Worm (Caenorhabditis elegans) whole organism, L1 larva: ENCODE measurements around the gene Y46E12A.5.

Source experiments
- aha-1 ChIP-seq: fragments of 150-350 bp; optimal IDR thresholded peaks from 2 replicates; lab custom pipeline; 2014; ENCODE audit warnings: missing biosample characterization, missing genetic modification characterization
- aly-2 ChIP-seq: fragments of 150-350 bp; optimal IDR thresholded peaks from 2 replicates; lab custom pipeline; 2014; ENCODE audit warnings: missing biosample characterization, missing genetic modification characterization
- ama-1 ChIP-seq: fragments of 150-350 bp; optimal IDR thresholded peaks from 2 replicates; lab custom pipeline; 2014
- blmp-1 ChIP-seq: fragments of 150-350 bp; optimal IDR thresholded peaks from 2 replicates; lab custom pipeline; 2014; ENCODE audit warnings: missing biosample characterization, missing genetic modification characterization
- ceh-8 ChIP-seq: fragments of 200-800 bp; sonication (Bioruptor generic); optimal IDR thresholded peaks from 2 replicates; lab custom pipeline; 2018; ENCODE audit warnings: mild to moderate bottlenecking, missing genetic modification characterization, moderate library complexity, missing compliant biosample characterization
- dpl-1 ChIP-seq, 3 experiments: fragments of 150-350 bp in 2 of 3; sonication (generic microtip) in 1 of 3; optimal IDR thresholded peaks; 2 replicates each; lab custom pipeline; 2014 to 2017; ENCODE audit warnings: missing biosample characterization in 3 of 3, missing genetic modification characterization in 3 of 3, missing genetic modification reagents in 3 of 3
- dsc-1 ChIP-seq: sonication (generic microtip); optimal IDR thresholded peaks from 2 replicates; lab custom pipeline; 2016; ENCODE audit warnings: mild to moderate bottlenecking, missing genetic modification characterization, missing compliant biosample characterization
- efl-1 ChIP-seq, 4 experiments: fragments of 150-350 bp; optimal IDR thresholded peaks in 3 of 4; peaks in 1 of 4; 1 replicate in 1 of 4; 2 replicates in 3 of 4; lab custom pipeline; 2014; ENCODE audit warnings: missing biosample characterization in 2 of 4, missing genetic modification characterization in 2 of 4, missing genetic modification reagents in 2 of 4
- egl-13 ChIP-seq: sonication (generic microtip); optimal IDR thresholded peaks from 2 replicates; lab custom pipeline; 2016; ENCODE audit warnings: missing genotype, missing genetic modification reagents, missing genetic modification characterization, missing compliant biosample characterization
- elt-2 ChIP-seq: sonication (generic microtip); optimal IDR thresholded peaks from 2 replicates; lab custom pipeline; 2016; ENCODE audit warnings: missing genetic modification characterization, mild to moderate bottlenecking, inconsistent platforms, missing compliant biosample characterization, missing genetic modification reagents
- ets-5 ChIP-seq: fragments of 200-800 bp; sonication (Bioruptor generic); IDR thresholded peaks from 2 replicates; pipeline ENCODE4 v1.3.6; 2022; ENCODE audit warnings: missing genetic modification characterization, missing compliant biosample characterization
- fkh-10 ChIP-seq: sonication (generic microtip); optimal IDR thresholded peaks from 2 replicates; lab custom pipeline; 2017; ENCODE audit warnings: missing biosample characterization, missing genetic modification reagents, missing genetic modification characterization
- fkh-8 ChIP-seq: sonication (generic microtip); optimal IDR thresholded peaks from 2 replicates; lab custom pipeline; 2016; ENCODE audit warnings: mild to moderate bottlenecking, missing genetic modification characterization, missing compliant biosample characterization
- irx-1 ChIP-seq: sonication (generic microtip); optimal IDR thresholded peaks from 2 replicates; lab custom pipeline; 2016; ENCODE audit warnings: missing genetic modification characterization, missing compliant biosample characterization
- lin-14 ChIP-seq: fragments of 200-800 bp; sonication (Bioruptor generic); optimal IDR thresholded peaks from 2 replicates; lab custom pipeline; 2018; ENCODE audit warnings: mild to moderate bottlenecking, missing genetic modification characterization, moderate library complexity, missing compliant biosample characterization
- lin-35 ChIP-seq, 2 experiments: fragments of 150-350 bp; optimal IDR thresholded peaks; 2 replicates each; lab custom pipeline; 2014; ENCODE audit warnings: missing biosample characterization in 2 of 2, missing genetic modification characterization in 2 of 2, missing genetic modification reagents in 2 of 2
- mab-9 ChIP-seq: fragments of 200-800 bp; sonication (Bioruptor generic); IDR thresholded peaks from 2 replicates; pipeline ENCODE4 v1.3.6; 2022; ENCODE audit warnings: missing genetic modification reagents, missing genetic modification characterization, missing compliant biosample characterization
- mef-2 ChIP-seq: fragments of 150-350 bp; optimal IDR thresholded peaks from 2 replicates; lab custom pipeline; 2014; ENCODE audit warnings: missing biosample characterization, missing genetic modification characterization
- mep-1 ChIP-seq: fragments of 150-350 bp; optimal IDR thresholded peaks from 2 replicates; lab custom pipeline; 2014; ENCODE audit warnings: missing biosample characterization, missing genetic modification characterization
- nhr-11 ChIP-seq: fragments of 150-350 bp; optimal IDR thresholded peaks from 2 replicates; lab custom pipeline; 2014; ENCODE audit warnings: missing biosample characterization, missing genetic modification characterization
- nhr-28 ChIP-seq: fragments of 150-350 bp; optimal IDR thresholded peaks from 2 replicates; lab custom pipeline; 2014; ENCODE audit warnings: missing biosample characterization, missing genetic modification characterization
- nhr-47 ChIP-seq: sonication (generic microtip); optimal IDR thresholded peaks from 2 replicates; lab custom pipeline; 2016; ENCODE audit warnings: mild to moderate bottlenecking, missing genetic modification characterization, moderate library complexity, missing compliant biosample characterization
- nhr-71 ChIP-seq: sonication (generic microtip); optimal IDR thresholded peaks from 2 replicates; lab custom pipeline; 2016; ENCODE audit warnings: mild to moderate bottlenecking, missing genetic modification characterization, moderate library complexity, missing compliant biosample characterization
- nhr-76 ChIP-seq: sonication (generic microtip); optimal IDR thresholded peaks from 2 replicates; lab custom pipeline; 2017; ENCODE audit warnings: missing biosample characterization, missing genetic modification characterization
- nhr-84 ChIP-seq: sonication (generic microtip); optimal IDR thresholded peaks from 2 replicates; lab custom pipeline; 2017; ENCODE audit warnings: missing biosample characterization, missing genetic modification characterization
- nhr-90 ChIP-seq: sonication (generic microtip); optimal IDR thresholded peaks from 2 replicates; lab custom pipeline; 2016; ENCODE audit warnings: mild to moderate bottlenecking, missing genetic modification characterization, missing compliant biosample characterization; ENCODE audit not compliant: poor library complexity
- pag-3 ChIP-seq: sonication (generic microtip); optimal IDR thresholded peaks from 2 replicates; lab custom pipeline; 2017; ENCODE audit warnings: missing genetic modification characterization, mild to moderate bottlenecking, missing compliant biosample characterization, antibody characterized with exemption, borderline replicate concordance; ENCODE audit not compliant: insufficient read depth
- sox-4 ChIP-seq: sonication (generic microtip); optimal IDR thresholded peaks from 2 replicates; lab custom pipeline; 2016; ENCODE audit warnings: missing genetic modification characterization, missing compliant biosample characterization
- sup-37 ChIP-seq: fragments of 200-800 bp; sonication (Bioruptor generic); optimal IDR thresholded peaks from 2 replicates; lab custom pipeline; 2018; ENCODE audit warnings: mild to moderate bottlenecking, missing genetic modification characterization, missing compliant biosample characterization
- unc-130 ChIP-seq: fragments of 150-350 bp; optimal IDR thresholded peaks from 2 replicates; lab custom pipeline; 2017; ENCODE audit warnings: missing biosample characterization, missing genetic modification characterization, inconsistent platforms
- unc-86 ChIP-seq: sonication (generic microtip); optimal IDR thresholded peaks from 2 replicates; lab custom pipeline; 2016; ENCODE audit warnings: missing genetic modification characterization, missing compliant biosample characterization
- unc-98 ChIP-seq: fragments of 200-800 bp; sonication (Bioruptor generic); IDR thresholded peaks from 2 replicates; pipeline ENCODE4 v1.3.6; 2022; ENCODE audit warnings: missing genetic modification characterization, missing compliant biosample characterization

Gene Y46E12A.5

DNA sequence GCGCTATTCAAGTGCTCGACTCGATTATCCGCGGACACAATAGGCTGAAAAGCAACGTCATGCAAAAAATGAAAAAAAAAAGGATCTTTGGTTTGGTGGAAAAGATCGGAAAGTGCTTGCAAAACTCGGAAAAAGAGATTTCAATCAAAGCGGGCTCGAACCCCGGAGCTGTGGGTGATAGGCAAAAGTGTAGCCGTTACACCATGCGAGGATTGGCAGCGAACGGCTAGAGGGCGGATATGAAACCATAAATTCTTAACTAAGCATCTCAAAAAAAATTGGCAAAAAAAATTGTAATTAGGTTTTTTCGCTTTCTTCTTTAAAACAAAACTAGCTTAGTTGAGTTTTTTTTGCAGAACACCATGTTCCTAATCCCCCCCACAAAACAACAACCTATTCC lies 13.6 kb downstream of the Y46E12A.5 start:
- TF ChIP-seq blmp-1 (tag; lab: Kevin White, UChicago) (no peak), efl-1 (optimal IDR thresholded peaks at IDR 0.05; lab: Kevin White, UChicago) (no peak), efl-1 (GFP tag; optimal IDR thresholded peaks at IDR 0.05 in 1 of 2; lab: Kevin White, UChicago) (peak in 1 of 2 experiments; percentile 45), fkh-10 (GFP tag; lab: Kevin White, UChicago) (peak; percentile 6), dsc-1 (tag; lab: Kevin White, UChicago) (peak; percentile 22)

DNA sequence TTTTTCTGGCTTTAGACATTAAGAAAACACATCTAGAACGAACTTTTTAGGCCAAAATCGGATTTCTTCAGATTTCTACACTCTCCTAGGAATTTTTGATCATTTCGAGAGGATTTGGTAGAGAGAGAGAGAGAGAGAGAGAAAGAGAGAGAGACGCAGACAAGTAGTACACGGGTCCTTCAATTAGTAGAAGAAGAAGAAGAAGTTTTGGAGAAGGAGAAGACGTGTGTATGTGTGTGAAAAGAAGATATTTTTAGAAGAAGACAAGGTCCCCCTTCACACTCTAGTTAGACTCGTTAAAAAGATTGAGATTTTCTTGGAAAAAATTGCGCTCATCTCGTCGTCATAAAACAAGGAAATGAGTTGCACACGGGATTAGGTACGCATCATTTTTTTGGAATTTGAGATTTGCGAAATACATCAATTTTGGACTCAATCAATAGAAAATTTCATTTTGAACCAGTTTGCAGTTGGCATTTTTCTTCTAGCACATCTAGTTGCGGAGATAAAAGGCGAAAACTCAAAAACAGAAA lies 14.5 kb downstream of the Y46E12A.5 start:
- TF ChIP-seq fkh-10 (GFP tag; lab: Kevin White, UChicago) (peak; percentile 12), unc-86 (tag; lab: Kevin White, UChicago) (peak; percentile 53), nhr-71 (tag; lab: Kevin White, UChicago) (peak; percentile 31), lin-14 (GFP tag; lab: Kevin White, UChicago) (peak; percentile 66), aly-2 (no peak), dsc-1 (tag; lab: Kevin White, UChicago) (peak; percentile 91)

DNA sequence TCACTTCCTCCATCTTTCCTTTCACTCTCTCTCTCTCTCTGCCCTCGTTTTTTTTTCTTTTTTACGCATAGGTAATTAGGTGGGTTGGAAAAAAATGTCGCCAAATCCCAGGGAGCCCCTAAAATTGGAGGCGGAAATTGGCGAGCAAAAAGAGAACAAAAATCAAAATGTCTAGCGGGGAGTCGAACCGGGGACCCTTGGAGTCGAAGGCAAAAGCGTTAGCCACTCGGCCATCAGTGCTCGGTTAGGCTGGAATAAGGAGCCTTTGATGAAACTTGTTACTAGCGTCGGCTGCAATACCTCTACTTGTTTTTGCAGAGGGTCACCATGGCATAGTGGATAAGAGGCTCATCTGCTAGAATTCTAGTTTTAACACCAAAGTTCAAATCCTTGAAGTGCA lies 15.0 kb downstream of the Y46E12A.5 start:
- TF ChIP-seq lin-14 (GFP tag; lab: Kevin White, UChicago) (peak; percentile 57), ama-1 (lab: Kevin White, UChicago) (no peak), fkh-8 (peak; percentile 9), efl-1 (optimal IDR thresholded peaks at IDR 0.05; lab: Kevin White, UChicago) (no peak), efl-1 (GFP tag; optimal IDR thresholded peaks at IDR 0.05 in 1 of 2; lab: Kevin White, UChicago) (peak in 1 of 2 experiments; percentile 39), irx-1 (tag; lab: Kevin White, UChicago) (no peak), nhr-71 (tag; lab: Kevin White, UChicago) (peak; percentile 2), nhr-47 (tag; lab: Kevin White, UChicago) (peak; percentile 11), dpl-1 (GFP tag; optimal IDR thresholded peaks at IDR 0.05; lab: Kevin White, UChicago) (peak in 1 of 3 experiments; percentile 1)

DNA sequence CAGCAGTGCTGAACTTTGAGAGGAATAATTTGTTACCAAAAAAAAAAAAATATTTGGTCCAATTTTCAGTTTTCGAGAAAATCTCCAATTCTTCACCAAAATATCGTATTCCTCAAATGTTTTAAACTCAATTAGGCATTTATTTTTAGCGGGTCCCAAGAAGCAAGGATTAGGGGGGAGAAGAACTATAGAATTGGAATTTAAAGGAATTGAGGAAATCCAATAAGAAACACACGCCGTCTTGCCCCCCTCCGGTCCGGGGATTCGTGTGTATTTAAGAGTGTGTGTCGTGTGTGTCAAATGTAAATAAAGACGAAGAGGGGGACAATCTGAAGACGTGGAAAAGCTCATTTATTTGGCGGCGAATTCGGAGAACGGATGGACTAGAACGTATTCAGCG lies 24.6 kb downstream of the Y46E12A.5 start:
- peak; percentile 47 for TF ChIP-seq fkh-10 (GFP tag; lab: Kevin White, UChicago)
- TF ChIP-seq ceh-8 (GFP tag; lab: Kevin White, UChicago): no peak
- no peak for TF ChIP-seq sup-37 (GFP tag; lab: Kevin White, UChicago)
- TF ChIP-seq nhr-84 (tag; lab: Kevin White, UChicago): no peak
- no peak for TF ChIP-seq mab-9 (GFP tag; lab: Robert Waterston, UW)
- TF ChIP-seq lin-14 (GFP tag; lab: Kevin White, UChicago): peak; percentile 20

DNA sequence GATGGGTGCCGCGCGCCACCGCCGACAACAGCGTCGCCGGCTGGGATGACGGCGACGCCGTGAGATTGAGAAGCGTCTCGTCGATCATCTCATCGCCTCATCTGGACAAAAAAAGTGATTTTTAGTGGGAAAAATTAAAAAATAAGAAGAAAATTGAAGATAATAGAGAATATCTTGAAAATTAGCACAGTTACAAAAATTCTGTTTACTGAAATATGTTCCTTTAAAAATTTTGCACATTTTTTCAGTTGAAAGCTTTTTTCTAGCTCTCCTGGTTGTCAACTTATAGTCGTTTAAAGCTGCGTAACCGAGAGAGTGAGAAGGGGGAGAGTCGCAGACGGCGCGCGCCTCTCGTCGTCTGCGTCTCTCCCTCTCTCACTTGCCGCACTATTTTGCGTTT lies 25.1 kb downstream of the Y46E12A.5 start, which contains the start of gene ser-4:
ser-4 (minus strand) TSS at position 101 of the 400 bp plus-strand sequence.
- TF ChIP-seq mef-2 (tag; lab: Kevin White, UChicago) (no peak), nhr-90 (tag; lab: Kevin White, UChicago) (no peak), lin-35 (GFP tag; optimal IDR thresholded peaks at IDR 0.05; lab: Kevin White, UChicago) (no peak), aly-2 (no peak), aha-1 (tag; lab: Kevin White, UChicago) (no peak), sox-4 (tag; lab: Kevin White, UChicago) (no peak)

DNA sequence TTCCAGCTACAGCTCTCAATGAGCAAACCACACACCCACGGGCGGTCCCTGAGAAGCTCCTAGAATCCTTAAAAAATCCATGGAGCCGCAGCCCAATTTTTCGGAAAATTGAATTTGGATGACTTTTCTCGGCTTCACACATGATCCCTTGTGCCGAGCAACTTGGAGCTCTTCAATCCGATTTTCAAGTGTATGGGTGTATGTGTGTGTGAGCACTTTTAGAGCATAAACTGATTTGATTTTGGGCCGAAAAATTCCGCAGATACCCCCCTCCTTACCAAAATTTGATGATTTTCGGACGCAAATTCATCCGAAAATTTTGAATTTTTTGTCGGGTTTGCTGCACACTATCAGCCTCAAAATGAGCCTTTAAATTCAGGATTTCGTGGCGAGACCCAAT lies 26.2 kb downstream of the Y46E12A.5 start:
- no peak for TF ChIP-seq egl-13 (tag; lab: Kevin White, UChicago)
- peak; percentile 87 for TF ChIP-seq fkh-10 (GFP tag; lab: Kevin White, UChicago)
- peak; percentile 3 for TF ChIP-seq nhr-71 (tag; lab: Kevin White, UChicago)
- no peak for TF ChIP-seq aly-2
- peak; percentile 62 for TF ChIP-seq lin-14 (GFP tag; lab: Kevin White, UChicago)
- TF ChIP-seq nhr-76 (tag; lab: Kevin White, UChicago): no peak

DNA sequence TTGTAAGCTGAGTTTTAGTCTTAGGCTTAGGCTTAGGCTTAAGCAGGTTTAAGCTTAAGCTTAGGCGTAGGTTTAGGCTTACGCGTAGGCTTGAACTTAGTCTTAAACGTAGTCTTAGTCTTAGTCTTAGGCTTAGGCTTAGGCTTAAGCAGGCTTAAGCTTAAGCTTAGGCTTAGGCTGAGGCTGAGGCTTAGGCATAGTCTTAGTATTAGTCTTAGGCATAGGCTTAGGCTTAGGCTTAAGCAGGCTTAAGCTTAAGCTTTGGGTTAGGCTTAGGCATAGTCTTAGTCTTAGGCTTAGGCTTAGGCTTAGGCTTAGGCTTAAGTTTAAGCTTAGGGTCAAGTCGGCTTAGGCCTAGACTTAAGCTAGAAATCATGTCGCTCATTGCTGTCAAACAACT lies 39.3 kb downstream of the Y46E12A.5 start:
- TF ChIP-seq lin-35 (GFP tag; optimal IDR thresholded peaks at IDR 0.05; lab: Kevin White, UChicago) (no peak), elt-2 (no peak), unc-98 (GFP tag; lab: Robert Waterston, UW) (no peak), nhr-11 (tag; lab: Kevin White, UChicago) (no peak), mep-1 (tag; lab: Kevin White, UChicago) (no peak), efl-1 (optimal IDR thresholded peaks at IDR 0.05; lab: Kevin White, UChicago) (no peak), efl-1 (GFP tag; optimal IDR thresholded peaks at IDR 0.05 in 1 of 2; lab: Kevin White, UChicago) (no peak), ets-5 (GFP tag; lab: Robert Waterston, UW) (no peak), nhr-71 (tag; lab: Kevin White, UChicago) (no peak), nhr-28 (no peak), pag-3 (tag; lab: Kevin White, UChicago) (no peak), dsc-1 (tag; lab: Kevin White, UChicago) (no peak), unc-130 (tag; lab: Kevin White, UChicago) (no peak)
